Comparison of ENCODE assay signal across 7 worm cellular contexts in genomic region chrII:8785875-8786274, ce11.
TF ChIP-seq lines count a peak whose summit lies in the region.

No protein-coding gene starts in this region.

TF ChIP-seq in whole organism, L1 larva, 84 proteins besides CTCF, POLR2A, EP300 and RAD21 (continues in another document):
- no peak for TF ChIP-seq pqm-1 (tag; optimal IDR thresholded peaks at IDR 0.05; lab: Kevin White, UChicago)
- no peak for TF ChIP-seq sup-37 (GFP tag; optimal IDR thresholded peaks at IDR 0.05; lab: Kevin White, UChicago)
- TF ChIP-seq blmp-1 (tag; optimal IDR thresholded peaks at IDR 0.05; lab: Kevin White, UChicago), result no peak
- no peak for TF ChIP-seq vab-15 (tag; optimal IDR thresholded peaks at IDR 0.05; lab: Kevin White, UChicago)
- TF ChIP-seq nhr-77 (tag; optimal IDR thresholded peaks at IDR 0.05; lab: Kevin White, UChicago), result no peak
- no peak for TF ChIP-seq unc-30 (tag; optimal IDR thresholded peaks at IDR 0.05; lab: Kevin White, UChicago)
- no peak for TF ChIP-seq dpl-1 (GFP tag; optimal IDR thresholded peaks at IDR 0.05; lab: Kevin White, UChicago)
- TF ChIP-seq lin-15B (tag; optimal IDR thresholded peaks at IDR 0.05; lab: Kevin White, UChicago), result no peak
- TF ChIP-seq unc-130 (tag; optimal IDR thresholded peaks at IDR 0.05; lab: Kevin White, UChicago), result no peak
- no peak for TF ChIP-seq fkh-4 (tag; optimal IDR thresholded peaks at IDR 0.05; lab: Kevin White, UChicago; ENCODE audit: borderline replicate concordance)
- no peak for TF ChIP-seq nhr-20 (tag; optimal IDR thresholded peaks at IDR 0.05; lab: Kevin White, UChicago)
- no peak for TF ChIP-seq mep-1 (tag; optimal IDR thresholded peaks at IDR 0.05; lab: Kevin White, UChicago)
- no peak for TF ChIP-seq xbp-1 (tag; optimal IDR thresholded peaks at IDR 0.05; lab: Kevin White, UChicago)
- no peak for TF ChIP-seq sptf-1 (tag; optimal IDR thresholded peaks at IDR 0.05; lab: Kevin White, UChicago)

TF ChIP-seq in whole organism, L2 larva, 48 proteins besides CTCF, POLR2A, EP300 and RAD21 (continues in another document):
- peak; percentile 32 for TF ChIP-seq sem-4 (tag; optimal IDR thresholded peaks at IDR 0.05; lab: Kevin White, UChicago)
- peak; percentile 46 for TF ChIP-seq nhr-129 (tag; optimal IDR thresholded peaks at IDR 0.05; lab: Kevin White, UChicago)
- no peak for TF ChIP-seq fos-1 (tag; optimal IDR thresholded peaks at IDR 0.05; lab: Kevin White, UChicago)
- TF ChIP-seq snpc-4 (tag; optimal IDR thresholded peaks at IDR 0.05; lab: Kevin White, UChicago), result peak; percentile 8
- no peak for TF ChIP-seq elt-1 (tag; optimal IDR thresholded peaks at IDR 0.05; lab: Kevin White, UChicago)
- TF ChIP-seq ztf-11 (tag; optimal IDR thresholded peaks at IDR 0.05; lab: Kevin White, UChicago), result no peak
- TF ChIP-seq ztf-4 (tag; optimal IDR thresholded peaks at IDR 0.05; lab: Kevin White, UChicago), result peak; percentile 39
- no peak for TF ChIP-seq crh-2 (tag; optimal IDR thresholded peaks at IDR 0.05; lab: Kevin White, UChicago)
- TF ChIP-seq sma-9 (GFP tag; optimal IDR thresholded peaks at IDR 0.05; lab: Kevin White, UChicago), result peak; percentile 25
- TF ChIP-seq sma-9 (tag; optimal IDR thresholded peaks at IDR 0.05; lab: Kevin White, UChicago), result no peak
- peak in 1 of 2 experiments; percentile 46 for TF ChIP-seq lsy-2 (tag; optimal IDR thresholded peaks at IDR 0.05; lab: Kevin White, UChicago)
- TF ChIP-seq mdl-1 (tag; optimal IDR thresholded peaks at IDR 0.05; lab: Kevin White, UChicago), result peak; percentile 45 to 58
- TF ChIP-seq C34F6.9 (tag; optimal IDR thresholded peaks at IDR 0.05; lab: Kevin White, UChicago), result peak; percentile 35

TF ChIP-seq in whole organism, L3 larva, 47 proteins besides CTCF, POLR2A, EP300 and RAD21 (continues in another document):
- TF ChIP-seq ceh-82 (tag; optimal IDR thresholded peaks at IDR 0.05; lab: Kevin White, UChicago), result no peak
- peak; percentile 71 for TF ChIP-seq ama-1 (optimal IDR thresholded peaks at IDR 0.05; lab: Kevin White, UChicago)
- peak; percentile 1 for TF ChIP-seq nhr-11 (tag; optimal IDR thresholded peaks at IDR 0.05; lab: Kevin White, UChicago)
- no peak for TF ChIP-seq R02D3.7 (tag; optimal IDR thresholded peaks at IDR 0.05; lab: Kevin White, UChicago)
- no peak for TF ChIP-seq elt-1 (tag; optimal IDR thresholded peaks at IDR 0.05; lab: Kevin White, UChicago)
- no peak for TF ChIP-seq nhr-76 (tag; optimal IDR thresholded peaks at IDR 0.05; lab: Kevin White, UChicago)
- TF ChIP-seq hmg-11 (tag; optimal IDR thresholded peaks at IDR 0.05; lab: Kevin White, UChicago), result peak; percentile 78
- peak; percentile 38 for TF ChIP-seq snpc-4 (tag; optimal IDR thresholded peaks at IDR 0.05; lab: Kevin White, UChicago)
- TF ChIP-seq nhr-23 (tag; optimal IDR thresholded peaks at IDR 0.05; lab: Kevin White, UChicago), result no peak
- no peak for TF ChIP-seq pqm-1 (tag; optimal IDR thresholded peaks at IDR 0.05; lab: Kevin White, UChicago)
- no peak for TF ChIP-seq sea-2 (GFP tag; optimal IDR thresholded peaks at IDR 0.05; lab: Kevin White, UChicago)
- no peak for TF ChIP-seq nhr-12 (tag; optimal IDR thresholded peaks at IDR 0.05; lab: Kevin White, UChicago)
- no peak for TF ChIP-seq ztf-4 (tag; optimal IDR thresholded peaks at IDR 0.05; lab: Kevin White, UChicago)
- peak; percentile 55 for TF ChIP-seq nfya-1 (tag; optimal IDR thresholded peaks at IDR 0.05; lab: Kevin White, UChicago; ENCODE audit: insufficient read depth)

TF ChIP-seq in whole organism, L4 larva, 104 proteins besides CTCF, POLR2A, EP300 and RAD21 (continues in another document):
- TF ChIP-seq nhr-48 (tag; optimal IDR thresholded peaks at IDR 0.05; lab: Kevin White, UChicago), result no peak
- TF ChIP-seq mxl-3 (GFP tag; optimal IDR thresholded peaks at IDR 0.05; lab: Kevin White, UChicago), result peak; percentile 37
- TF ChIP-seq vab-7 (GFP tag; IDR thresholded peaks at IDR 0.05; lab: Robert Waterston, UW), result 0 out of 2 replicates have a peak, but pooled peaks have one; percentile 9
- TF ChIP-seq lir-3 (tag; optimal IDR thresholded peaks at IDR 0.05; lab: Kevin White, UChicago), result no peak
- no peak for TF ChIP-seq lin-39 (tag; optimal IDR thresholded peaks at IDR 0.05; lab: Kevin White, UChicago)
- no peak for TF ChIP-seq nhr-76 (tag; optimal IDR thresholded peaks at IDR 0.05; lab: Kevin White, UChicago)
- no peak for TF ChIP-seq ceh-62 (tag; optimal IDR thresholded peaks at IDR 0.05; lab: Kevin White, UChicago)
- peak in 1 of 2 experiments; percentile 9 for TF ChIP-seq hif-1 (tag; optimal IDR thresholded peaks at IDR 0.05; lab: Kevin White, UChicago)
- TF ChIP-seq hlh-30 (tag; optimal IDR thresholded peaks at IDR 0.05; lab: Kevin White, UChicago; ENCODE audit: insufficient read depth), result peak; percentile 82
- TF ChIP-seq F10B5.3 (tag; optimal IDR thresholded peaks at IDR 0.05; lab: Kevin White, UChicago), result no peak
- TF ChIP-seq D1046.2 (GFP tag; IDR thresholded peaks at IDR 0.05; lab: Robert Waterston, UW), result no peak
- TF ChIP-seq lin-38 (GFP tag; IDR thresholded peaks at IDR 0.05; lab: Robert Waterston, UW), result no peak; the same call in 1 of the 2 replicates
- TF ChIP-seq zip-2 (tag; optimal IDR thresholded peaks at IDR 0.05; lab: Kevin White, UChicago), result no peak
- TF ChIP-seq lin-29 (GFP tag; IDR thresholded peaks at IDR 0.05; lab: Robert Waterston, UW), result no peak

TF ChIP-seq in whole organism, late embryonic, 69 proteins besides CTCF, POLR2A, EP300 and RAD21:
- TF ChIP-seq unc-42 (tag; optimal IDR thresholded peaks at IDR 0.05; lab: Kevin White, UChicago) (peak; percentile 43), ama-1 (optimal IDR thresholded peaks at IDR 0.05; lab: Kevin White, UChicago) (no peak), ceh-48 (tag; optimal IDR thresholded peaks at IDR 0.05; lab: Kevin White, UChicago) (peak; percentile 27), nfya-1 (tag; optimal IDR thresholded peaks at IDR 0.05; lab: Kevin White, UChicago) (peak; percentile 22), ceh-19 (GFP tag; optimal IDR thresholded peaks at IDR 0.05; lab: Kevin White, UChicago) (no peak), hlh-30 (tag; optimal IDR thresholded peaks at IDR 0.05; lab: Kevin White, UChicago; ENCODE audit: insufficient read depth) (peak; percentile 26), lin-11 (tag; optimal IDR thresholded peaks at IDR 0.05; lab: Kevin White, UChicago) (no peak), pqm-1 (tag; optimal IDR thresholded peaks at IDR 0.05; lab: Kevin White, UChicago) (no peak)
TF ChIP-seq in whole organism, late embryonic: peak in this region for 4.

TF ChIP-seq in whole organism, mixed stage, embryonic, 35 proteins besides CTCF, POLR2A, EP300 and RAD21:
- TF ChIP-seq ceh-83 (GFP tag; optimal IDR thresholded peaks at IDR 0.05; lab: Kevin White, UChicago) (peak; percentile 3), ceh-43 (GFP tag; optimal IDR thresholded peaks at IDR 0.05; lab: Kevin White, UChicago) (no peak), mls-2 (tag; optimal IDR thresholded peaks at IDR 0.05; lab: Kevin White, UChicago) (peak; percentile 27), ces-1 (GFP tag; optimal IDR thresholded peaks at IDR 0.05; lab: Kevin White, UChicago) (peak; percentile 54), unc-62 (GFP tag; optimal IDR thresholded peaks at IDR 0.05; lab: Kevin White, UChicago) (no peak), ham-2 (GFP tag; optimal IDR thresholded peaks at IDR 0.05; lab: Kevin White, UChicago) (peak; percentile 34), lin-13 (tag; optimal IDR thresholded peaks at IDR 0.05; lab: Kevin White, UChicago) (no peak)

TF ChIP-seq in whole organism, young adult, 124 proteins besides CTCF, POLR2A, EP300 and RAD21:
- TF ChIP-seq F49E8.2 (tag; optimal IDR thresholded peaks at IDR 0.05; lab: Kevin White, UChicago; ENCODE audit: insufficient read depth) (no peak), gei-17 (GFP tag; optimal IDR thresholded peaks at IDR 0.05; lab: Kevin White, UChicago) (no peak), hmg-20 (GFP tag; IDR thresholded peaks at IDR 0.05; lab: Robert Waterston, UW) (no peak), lin-40 (tag; optimal IDR thresholded peaks at IDR 0.05; lab: Kevin White, UChicago) (no peak), madf-8 (GFP tag; conservative IDR thresholded peaks at IDR 0.05; lab: Robert Waterston, UW) (no peak), B0019.2 (GFP tag; conservative IDR thresholded peaks at IDR 0.05; lab: Robert Waterston, UW) (no peak), tbp1 (GFP tag; optimal IDR thresholded peaks at IDR 0.05; lab: Kevin White, UChicago) (no peak), ztf-25 (GFP tag; IDR thresholded peaks at IDR 0.05; lab: Robert Waterston, UW) (no peak), unc-130 (GFP tag; optimal IDR thresholded peaks at IDR 0.05; lab: Kevin White, UChicago) (no peak), cebp-1 (GFP tag; IDR thresholded peaks at IDR 0.05; lab: Robert Waterston, UW) (no peak), cebp-1 (tag; optimal IDR thresholded peaks at IDR 0.05; lab: Kevin White, UChicago) (peak; percentile 21), Y53G8AR.9 (GFP tag; conservative IDR thresholded peaks at IDR 0.05; lab: Robert Waterston, UW) (no peak), lin-35 (GFP tag; optimal IDR thresholded peaks at IDR 0.05; lab: Kevin White, UChicago) (peak in 1 of 3 experiments; percentile 58), K12H6.12 (tag; optimal IDR thresholded peaks at IDR 0.05; lab: Kevin White, UChicago) (peak; percentile 26), ama-1 (optimal IDR thresholded peaks at IDR 0.05; lab: Kevin White, UChicago) (no peak), ama-1 (GFP tag; optimal IDR thresholded peaks at IDR 0.05; lab: Kevin White, UChicago) (peak in 1 of 2 experiments; percentile 33), snpc-4 (GFP tag; optimal IDR thresholded peaks at IDR 0.05; lab: Kevin White, UChicago) (no peak), snpc-4 (tag; optimal IDR thresholded peaks at IDR 0.05; lab: Kevin White, UChicago) (peak in 1 of 4 experiments; percentile 27), chd-7 (tag; optimal IDR thresholded peaks at IDR 0.05; lab: Kevin White, UChicago) (no peak), sptf-2 (GFP tag; optimal IDR thresholded peaks at IDR 0.05; lab: Kevin White, UChicago) (no peak), repo-1 (tag; optimal IDR thresholded peaks at IDR 0.05; lab: Kevin White, UChicago) (peak; percentile 24), nhr-80 (tag; optimal IDR thresholded peaks at IDR 0.05; lab: Kevin White, UChicago) (no peak), nfyb-1 (GFP tag; IDR thresholded peaks at IDR 0.05; lab: Robert Waterston, UW) (peak; percentile 45; the same call in 1 of the 2 replicates), hmg-1.2 (GFP tag; IDR thresholded peaks at IDR 0.05; lab: Robert Waterston, UW) (0 out of 2 replicates have a peak, but pooled peaks have one; percentile 6), sea-2 (GFP tag; IDR thresholded peaks at IDR 0.05; lab: Robert Waterston, UW) (no peak), ZK185.1 (tag; optimal IDR thresholded peaks at IDR 0.05; lab: Kevin White, UChicago; ENCODE audit: poor library complexity, severe bottlenecking) (peak; percentile 22)
